Fruit fly (Drosophila melanogaster) Kc167 (cell line): ENCODE results near the gene disco.

Experiments used
- Myc ChIP-seq: fragments of >200 bp; optimal IDR thresholded peaks from 2 replicates; lab custom pipeline; 2017; ENCODE audit warnings: missing external identifiers
- Sin3A ChIP-seq: fragments of >200 bp; optimal IDR thresholded peaks from 2 replicates; lab custom pipeline; 2018; ENCODE audit warnings: missing external identifiers
- h ChIP-seq: fragments of >200 bp; optimal IDR thresholded peaks from 3 replicates; lab custom pipeline; 2018; ENCODE audit warnings: missing external identifiers
- insv ChIP-seq: fragments of >200 bp; optimal IDR thresholded peaks from 3 replicates; lab custom pipeline; 2018; ENCODE audit warnings: missing external identifiers
- psq ChIP-seq: fragments of >200 bp; optimal IDR thresholded peaks from 2 replicates; lab custom pipeline; 2017; ENCODE audit warnings: missing external identifiers
- ttk ChIP-seq: sonication (Bioruptor generic); optimal IDR thresholded peaks from 2 replicates; lab custom pipeline; 2017; ENCODE audit warnings: missing external identifiers

DNA sequence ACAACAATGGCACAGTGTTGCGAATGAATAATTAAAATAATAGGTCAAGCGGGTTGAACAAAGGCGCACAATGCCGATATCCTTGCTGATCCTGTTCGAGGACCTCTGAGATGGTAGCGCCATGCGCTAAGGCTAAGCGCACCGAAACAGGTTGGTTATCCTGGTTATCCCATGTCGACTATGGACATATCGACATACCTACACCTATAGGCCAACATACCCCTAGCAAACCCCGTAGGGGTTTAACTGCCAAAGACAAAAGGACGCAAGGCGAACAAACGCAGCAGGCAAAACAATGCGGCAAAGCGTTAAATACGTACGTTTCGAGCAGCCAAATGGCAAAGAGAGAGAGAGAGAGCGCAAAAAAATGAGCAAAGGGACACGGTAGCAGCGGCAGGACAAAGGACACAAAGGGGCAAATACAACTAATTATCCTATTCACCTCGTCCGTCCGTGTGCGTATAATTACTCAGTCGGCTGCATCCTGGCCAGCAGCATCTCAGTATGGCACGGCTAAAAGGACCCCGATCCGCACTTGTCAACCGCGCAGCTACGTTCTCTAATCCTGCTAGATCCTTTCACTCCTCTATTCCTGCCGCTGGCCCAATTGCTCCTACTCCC, 25.4 kb upstream of the disco start:
- TF ChIP-seq Sin3A (lab: Kevin White, UChicago) (no peak), psq (lab: Kevin White, UChicago) (no peak), h (lab: Kevin White, UChicago) (no peak), Myc (no peak), insv (lab: Kevin White, UChicago) (no peak), ttk (no peak)
